Worm (Caenorhabditis elegans): Measurements from ENCODE around the gene clec-181.
A peak's percentile ranks its signal among the peaks of the same experiment; 100 is the strongest.

clec-181 gene

ce11 chrIV:8620102-8620733 is 24.4 kb downstream of the clec-181 start, which contains the start of gene lin-49:
lin-49 (plus strand) TSS chrIV:8620683.
- TF ChIP-seq nhr-23 (tag; optimal IDR thresholded peaks at IDR 0.05) (peak; percentile 79), sea-2 (GFP tag; optimal IDR thresholded peaks at IDR 0.05) (no peak), lsy-12 (tag; optimal IDR thresholded peaks at IDR 0.05) (no peak), elt-2 (tag; optimal IDR thresholded peaks at IDR 0.05) (peak; percentile 54), aly-2 (tag; optimal IDR thresholded peaks at IDR 0.05) (no peak), elt-1 (tag; optimal IDR thresholded peaks at IDR 0.05) (peak; percentile 58), nhr-237 (tag; optimal IDR thresholded peaks at IDR 0.05) (no peak), mdl-1 (tag; optimal IDR thresholded peaks at IDR 0.05) (no peak), lin-15B (tag; optimal IDR thresholded peaks at IDR 0.05) (peak; percentile 61), mml-1 (tag; optimal IDR thresholded peaks at IDR 0.05) (no peak), zag-1 (tag; optimal IDR thresholded peaks at IDR 0.05) (no peak), fkh-10 (GFP tag; optimal IDR thresholded peaks at IDR 0.05) (no peak), unc-39 (tag; optimal IDR thresholded peaks at IDR 0.05) (no peak), daf-12 (tag; optimal IDR thresholded peaks at IDR 0.05) (no peak), nhr-67 (tag; optimal IDR thresholded peaks at IDR 0.05) (no peak), fos-1 (tag; optimal IDR thresholded peaks at IDR 0.05) (no peak), pqm-1 (tag; optimal IDR thresholded peaks at IDR 0.05) (peak; percentile 35), lin-39 (tag; optimal IDR thresholded peaks at IDR 0.05) (peak; percentile 27), ztf-4 (tag; optimal IDR thresholded peaks at IDR 0.05) (peak; percentile 1), nfya-1 (tag; optimal IDR thresholded peaks at IDR 0.05; ENCODE audit: insufficient read depth) (peak; percentile 80), ceh-16 (tag; optimal IDR thresholded peaks at IDR 0.05) (no peak), elt-3 (tag; optimal IDR thresholded peaks at IDR 0.05) (no peak), fkh-2 (tag; optimal IDR thresholded peaks at IDR 0.05) (no peak), egl-5 (tag; optimal IDR thresholded peaks at IDR 0.05) (no peak), ZK546.5 (tag; optimal IDR thresholded peaks at IDR 0.05) (no peak), nhr-76 (tag; optimal IDR thresholded peaks at IDR 0.05) (no peak), skn-1 (tag; optimal IDR thresholded peaks at IDR 0.05) (peak; percentile 41), R02D3.7 (tag; optimal IDR thresholded peaks at IDR 0.05) (no peak), unc-62 (GFP tag; optimal IDR thresholded peaks at IDR 0.05) (no peak), eor-1 (tag; optimal IDR thresholded peaks at IDR 0.05) (no peak), nhr-77 (tag; optimal IDR thresholded peaks at IDR 0.05) (no peak), ceh-28 (tag; optimal IDR thresholded peaks at IDR 0.05) (peak; percentile 65), egl-27 (tag; optimal IDR thresholded peaks at IDR 0.05) (no peak), ztf-11 (tag; optimal IDR thresholded peaks at IDR 0.05) (no peak), jun-1 (tag; optimal IDR thresholded peaks at IDR 0.05) (peak; percentile 30), nhr-25 (tag; optimal IDR thresholded peaks at IDR 0.05) (peak; percentile 75), nhr-28 (tag; optimal IDR thresholded peaks at IDR 0.05) (no peak), nhr-11 (tag; optimal IDR thresholded peaks at IDR 0.05) (peak; percentile 16), ceh-9 (tag; optimal IDR thresholded peaks at IDR 0.05) (no peak), ceh-82 (tag; optimal IDR thresholded peaks at IDR 0.05) (no peak), ama-1 (optimal IDR thresholded peaks at IDR 0.05) (no peak), nhr-12 (tag; optimal IDR thresholded peaks at IDR 0.05) (no peak), tbx-2 (tag; optimal IDR thresholded peaks at IDR 0.05) (no peak), pha-4 (tag; optimal IDR thresholded peaks at IDR 0.05) (peak; percentile 93), hmg-11 (tag; optimal IDR thresholded peaks at IDR 0.05) (peak; percentile 88), nhr-43 (tag; optimal IDR thresholded peaks at IDR 0.05; ENCODE audit: poor library complexity, severe bottlenecking) (peak; percentile 42), snpc-4 (tag; optimal IDR thresholded peaks at IDR 0.05) (peak; percentile 56)

All from whole organism, L3 larva.